Worm (Caenorhabditis elegans): ENCODE data around the gene csn-6.

csn-6 gene

ce11 chrIV:13253841-13254240, 46.8 kb upstream of the csn-6 start, which contains the start of gene ttr-45 (continued):
- no peak for TF ChIP-seq ceh-28 (tag; optimal IDR thresholded peaks at IDR 0.05)
- peak; percentile 99 for TF ChIP-seq dmd-6 (GFP tag; IDR thresholded peaks at IDR 0.05)
- peak in 1 of 2 experiments; percentile 65 for TF ChIP-seq mdl-1 (tag; optimal IDR thresholded peaks at IDR 0.05)
- TF ChIP-seq rbr-2 (tag; optimal IDR thresholded peaks at IDR 0.05): no peak
- no peak for TF ChIP-seq snpc-1.2 (GFP tag; IDR thresholded peaks at IDR 0.05)
- TF ChIP-seq daf-8 (GFP tag; IDR thresholded peaks at IDR 0.05): no peak
- peak; percentile 46; the same call in 1 of the 2 replicates for TF ChIP-seq mdt-29 (GFP tag; IDR thresholded peaks at IDR 0.05)
- no peak for TF ChIP-seq zfp-2 (tag; optimal IDR thresholded peaks at IDR 0.05)
- TF ChIP-seq mep-1 (tag; optimal IDR thresholded peaks at IDR 0.05): peak; percentile 1
- TF ChIP-seq tag-97 (GFP tag; IDR thresholded peaks at IDR 0.05): no peak
- TF ChIP-seq mes-2 (tag; optimal IDR thresholded peaks at IDR 0.05; ENCODE audit: poor library complexity, severe bottlenecking): peak; percentile 1
- TF ChIP-seq set-16 (GFP tag; IDR thresholded peaks at IDR 0.05): no peak
- TF ChIP-seq zfp-3 (GFP tag; conservative IDR thresholded peaks at IDR 0.05): peak; percentile 43; the same call in 1 of the 2 replicates
- no peak for TF ChIP-seq Y5F2A.4 (GFP tag; optimal IDR thresholded peaks at IDR 0.05)
- TF ChIP-seq mxl-2 (GFP tag; conservative IDR thresholded peaks at IDR 0.05): no peak
- TF ChIP-seq nhr-48 (tag; optimal IDR thresholded peaks at IDR 0.05): peak; percentile 73
- TF ChIP-seq mxl-3 (GFP tag; optimal IDR thresholded peaks at IDR 0.05): no peak
- TF ChIP-seq tra-1 (GFP tag; IDR thresholded peaks at IDR 0.05): peak; percentile 89
- TF ChIP-seq F49E8.2 (tag; optimal IDR thresholded peaks at IDR 0.05; ENCODE audit: borderline replicate concordance): no peak
- TF ChIP-seq dve-1 (tag; optimal IDR thresholded peaks at IDR 0.05; ENCODE audit: insufficient read depth): peak; percentile 95
- no peak for TF ChIP-seq F10B5.3 (tag; optimal IDR thresholded peaks at IDR 0.05)
- TF ChIP-seq ceh-62 (tag; optimal IDR thresholded peaks at IDR 0.05): no peak
- no peak for TF ChIP-seq T26A8.4 (GFP tag; IDR thresholded peaks at IDR 0.05)
- TF ChIP-seq ces-1 (GFP tag; optimal IDR thresholded peaks at IDR 0.05): no peak
- TF ChIP-seq daf-19 (GFP tag; conservative IDR thresholded peaks at IDR 0.05): no peak
- no peak for TF ChIP-seq F44E2.7 (GFP tag; IDR thresholded peaks at IDR 0.05)
- no peak for TF ChIP-seq Y105C5A.15 (GFP tag; IDR thresholded peaks at IDR 0.05)
- 0 out of 2 replicates have a peak, but pooled peaks have one; percentile 27 for TF ChIP-seq nhr-42 (GFP tag; IDR thresholded peaks at IDR 0.05)
- no peak for TF ChIP-seq nhr-10 (tag; optimal IDR thresholded peaks at IDR 0.05)
- no peak for TF ChIP-seq lir-3 (tag; optimal IDR thresholded peaks at IDR 0.05)
- TF ChIP-seq pha-4 (GFP tag; IDR thresholded peaks at IDR 0.05): peak; percentile 66; the same call in 1 of the 2 replicates
- no peak for TF ChIP-seq pha-4 (tag; optimal IDR thresholded peaks at IDR 0.05)
- TF ChIP-seq nhr-77 (tag; optimal IDR thresholded peaks at IDR 0.05): peak; percentile 88
- no peak for TF ChIP-seq duxl-1 (tag; optimal IDR thresholded peaks at IDR 0.05; ENCODE audit: poor library complexity)
- no peak for TF ChIP-seq nhr-111 (GFP tag; optimal IDR thresholded peaks at IDR 0.05)
- TF ChIP-seq ZK337.2 (GFP tag; IDR thresholded peaks at IDR 0.05): no peak
- TF ChIP-seq skn-1 (tag; optimal IDR thresholded peaks at IDR 0.05): no peak
- no peak for TF ChIP-seq ZK546.5 (tag; optimal IDR thresholded peaks at IDR 0.05)
- TF ChIP-seq vab-7 (GFP tag; IDR thresholded peaks at IDR 0.05): no peak
- no peak for TF ChIP-seq egl-43 (GFP tag; IDR thresholded peaks at IDR 0.05)
- no peak for TF ChIP-seq cey-2 (tag; optimal IDR thresholded peaks at IDR 0.05; ENCODE audit: borderline replicate concordance, insufficient read depth)
- TF ChIP-seq spr-3 (GFP tag; optimal IDR thresholded peaks at IDR 0.05): no peak
- no peak for TF ChIP-seq attf-4 (tag; optimal IDR thresholded peaks at IDR 0.05)
- TF ChIP-seq lsy-2 (tag; optimal IDR thresholded peaks at IDR 0.05): peak in 1 of 2 experiments; percentile 45
- TF ChIP-seq zag-1 (tag; optimal IDR thresholded peaks at IDR 0.05): no peak
- TF ChIP-seq arid-1 (GFP tag; conservative IDR thresholded peaks at IDR 0.05): no peak
- peak; percentile 54; the same call in 1 of the 2 replicates for TF ChIP-seq ceh-20 (GFP tag; IDR thresholded peaks at IDR 0.05)
- TF ChIP-seq unc-130 (GFP tag; optimal IDR thresholded peaks at IDR 0.05): no peak
- no peak for TF ChIP-seq Y48G9A.11 (GFP tag; IDR thresholded peaks at IDR 0.05)
- TF ChIP-seq jun-1 (tag; optimal IDR thresholded peaks at IDR 0.05): peak; percentile 34
- TF ChIP-seq ztf-7 (tag; optimal IDR thresholded peaks at IDR 0.05): peak; percentile 52

All from whole organism, L4 larva.